Fruit fly (Drosophila melanogaster) whole organism, prepupa: ENCODE measurements around the gene CG43090.

Experiments used
- Blimp-1 ChIP-seq: fragments of 200-800 bp; sonication (Bioruptor generic); optimal IDR thresholded peaks from 3 replicates; lab custom pipeline; 2017; ENCODE audit warnings: missing biosample characterization, missing genetic modification characterization, mild to moderate bottlenecking, moderate library complexity, missing genetic modification reagents
- CG6854 ChIP-seq: fragments of 200-800 bp; sonication (Bioruptor generic); optimal IDR thresholded peaks from 2 replicates; lab custom pipeline; 2017; ENCODE audit warnings: missing biosample characterization, mild to moderate bottlenecking, missing genetic modification characterization
- Ets21C ChIP-seq: fragments of 200-800 bp; sonication (Bioruptor generic); optimal IDR thresholded peaks from 3 replicates; lab custom pipeline; 2016; ENCODE audit warnings: missing biosample characterization, missing genetic modification characterization
- spab ChIP-seq: fragments of 200-800 bp; sonication (Bioruptor generic); optimal IDR thresholded peaks from 2 replicates; lab custom pipeline; 2017; ENCODE audit warnings: missing biosample characterization, mild to moderate bottlenecking, missing genetic modification characterization, missing genetic modification reagents

DNA sequence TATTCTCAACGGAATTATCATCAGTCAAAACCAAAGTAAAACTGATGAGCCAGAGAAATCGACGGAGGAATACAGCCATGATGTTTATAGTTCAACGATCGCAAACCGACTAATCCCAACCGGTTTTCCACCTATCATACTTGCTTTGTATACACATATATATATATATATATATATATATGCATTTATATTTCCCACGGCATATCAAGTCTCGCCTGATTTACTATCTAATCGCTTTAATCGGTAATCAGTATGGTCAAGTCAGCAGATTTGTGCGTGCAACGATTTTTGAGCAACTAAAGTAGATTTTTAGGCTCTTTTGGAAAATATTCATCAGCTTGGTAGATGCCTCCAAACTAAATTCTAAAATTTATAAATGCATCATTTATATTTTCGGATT is 3.4 kb downstream of the CG43090 start, which contains the start of gene CG32750:
- TF ChIP-seq spab (GFP tag; lab: Kevin White, UChicago) (no peak), Ets21C (GFP tag; lab: Kevin White, UChicago) (no peak), CG6854 (GFP tag; lab: Kevin White, UChicago) (no peak), Blimp-1 (no peak)
